Worm (Caenorhabditis elegans): ENCODE results near the gene T26C5.5.

DNA sequence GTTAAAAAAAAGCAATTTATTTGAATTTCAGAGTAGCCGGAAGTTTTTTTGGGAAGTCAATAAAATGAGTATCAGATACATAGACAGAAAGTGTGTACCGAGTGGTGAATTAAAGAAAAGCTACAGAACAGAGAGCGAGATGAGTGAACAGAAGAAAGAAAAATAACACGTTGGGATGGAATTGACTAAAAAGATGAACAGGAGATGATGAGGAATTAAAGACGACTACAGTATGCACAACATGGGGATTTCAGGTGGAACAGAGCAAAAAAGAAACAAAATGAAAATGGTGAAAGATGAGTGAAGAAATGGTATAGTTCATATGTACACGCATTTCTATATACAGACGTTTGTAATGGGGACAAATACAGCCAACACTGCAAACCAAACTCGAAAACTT lies 24.7 kb upstream of the T26C5.5 start:
- TF ChIP-seq lin-15B (tag; optimal IDR thresholded peaks at IDR 0.05) (no peak), efl-3 (GFP tag; optimal IDR thresholded peaks at IDR 0.05) (no peak), ceh-88 (GFP tag; IDR thresholded peaks at IDR 0.05) (no peak), snpc-4 (tag; optimal IDR thresholded peaks at IDR 0.05) (no peak)

All from whole organism, L1 larva.